Worm (Caenorhabditis elegans) whole organism, late embryonic: Measurements from ENCODE around the gene nhr-186.

Experiments
- F13H6.1 ChIP-seq: sonication (generic microtip); optimal IDR thresholded peaks from 2 replicates; lab custom pipeline; 2016; ENCODE audit warnings: missing genetic modification characterization, missing compliant biosample characterization
- T23F11.4 ChIP-seq: fragments of 200-800 bp; sonication (Bioruptor generic); optimal IDR thresholded peaks from 2 replicates; lab custom pipeline; 2018; ENCODE audit warnings: mild to moderate bottlenecking, missing genetic modification characterization, missing compliant biosample characterization
- ahr-1 ChIP-seq: sonication (generic microtip); optimal IDR thresholded peaks from 2 replicates; lab custom pipeline; 2016; ENCODE audit warnings: missing genetic modification characterization, missing compliant biosample characterization
- ama-1 ChIP-seq: fragments of 150-350 bp; optimal IDR thresholded peaks from 2 replicates; lab custom pipeline; 2014
- ceh-22 ChIP-seq: sonication (generic microtip); optimal IDR thresholded peaks from 2 replicates; lab custom pipeline; 2017; ENCODE audit warnings: missing biosample characterization, missing genetic modification characterization
- ceh-24 ChIP-seq: sonication (generic microtip); optimal IDR thresholded peaks from 2 replicates; lab custom pipeline; 2016; ENCODE audit warnings: mild to moderate bottlenecking, missing genetic modification characterization, missing compliant biosample characterization
- ceh-31 ChIP-seq: sonication (generic microtip); optimal IDR thresholded peaks from 2 replicates; lab custom pipeline; 2016; ENCODE audit warnings: missing genetic modification characterization, missing compliant biosample characterization
- ceh-45 ChIP-seq: fragments of 200-800 bp; sonication (Bioruptor generic); IDR thresholded peaks from 2 replicates; pipeline ENCODE4 v1.3.6; 2022; ENCODE audit warnings: missing genetic modification reagents, missing genetic modification characterization, missing compliant biosample characterization
- ceh-48 ChIP-seq: sonication (generic microtip); optimal IDR thresholded peaks from 2 replicates; lab custom pipeline; 2016; ENCODE audit warnings: missing genetic modification characterization, inconsistent platforms, missing compliant biosample characterization
- ceh-6 ChIP-seq: fragments of 200-800 bp; sonication (Bioruptor generic); optimal IDR thresholded peaks from 2 replicates; lab custom pipeline; 2018; ENCODE audit warnings: mild to moderate bottlenecking, missing genetic modification characterization, missing compliant biosample characterization
- che-1 ChIP-seq: sonication (generic microtip); optimal IDR thresholded peaks from 2 replicates; lab custom pipeline; 2016; ENCODE audit warnings: mild to moderate bottlenecking, missing genetic modification characterization, missing compliant biosample characterization
- elt-2 ChIP-seq: sonication (generic microtip); optimal IDR thresholded peaks from 2 replicates; lab custom pipeline; 2016; ENCODE audit warnings: missing genetic modification reagents, missing genetic modification characterization, missing compliant biosample characterization
- ets-4 ChIP-seq: sonication (generic microtip); optimal IDR thresholded peaks from 2 replicates; lab custom pipeline; 2016; ENCODE audit warnings: missing genetic modification characterization, missing compliant biosample characterization
- fax-1 ChIP-seq: sonication (generic microtip); optimal IDR thresholded peaks from 2 replicates; lab custom pipeline; 2016; ENCODE audit warnings: missing genotype, missing genetic modification characterization, missing compliant biosample characterization
- fkh-10 ChIP-seq: fragments of 150-350 bp; optimal IDR thresholded peaks from 2 replicates; lab custom pipeline; 2014; ENCODE audit warnings: missing biosample characterization, missing genetic modification reagents, missing genetic modification characterization
- fkh-6 ChIP-seq: sonication (generic microtip); optimal IDR thresholded peaks from 2 replicates; lab custom pipeline; 2016; ENCODE audit warnings: missing genetic modification characterization, missing compliant biosample characterization
- hlh-30 ChIP-seq: sonication (generic microtip); optimal IDR thresholded peaks from 2 replicates; lab custom pipeline; 2017; ENCODE audit warnings: antibody characterized with exemption, missing genetic modification characterization, missing compliant biosample characterization; ENCODE audit not compliant: insufficient read depth
- hlh-6 ChIP-seq: sonication (generic microtip); optimal IDR thresholded peaks from 2 replicates; lab custom pipeline; 2016; ENCODE audit warnings: missing genotype, missing genetic modification characterization, missing compliant biosample characterization
- hlh-8 ChIP-seq: sonication (generic microtip); optimal IDR thresholded peaks from 2 replicates; lab custom pipeline; 2016; ENCODE audit warnings: missing genotype, missing genetic modification characterization, missing compliant biosample characterization
- lin-11 ChIP-seq: fragments of 200-800 bp; sonication (Bioruptor generic); optimal IDR thresholded peaks from 2 replicates; lab custom pipeline; 2018; ENCODE audit warnings: mild to moderate bottlenecking, missing genetic modification characterization, missing compliant biosample characterization
- mec-3 ChIP-seq: sonication (generic microtip); optimal IDR thresholded peaks from 2 replicates; lab custom pipeline; 2016; ENCODE audit warnings: borderline replicate concordance, missing genetic modification characterization, missing compliant biosample characterization
- nhr-11 ChIP-seq: fragments of 150-350 bp; optimal IDR thresholded peaks from 2 replicates; lab custom pipeline; 2014; ENCODE audit warnings: missing biosample characterization, missing genetic modification characterization
- npax-4 ChIP-seq: sonication (generic microtip); optimal IDR thresholded peaks from 2 replicates; lab custom pipeline; 2016; ENCODE audit warnings: missing genetic modification characterization, missing compliant biosample characterization
- odd-2 ChIP-seq: sonication (generic microtip); optimal IDR thresholded peaks from 2 replicates; lab custom pipeline; 2017; ENCODE audit warnings: antibody characterized with exemption, mild to moderate bottlenecking, missing genetic modification characterization, missing compliant biosample characterization
- pha-2 ChIP-seq: sonication (generic microtip); optimal IDR thresholded peaks from 2 replicates; lab custom pipeline; 2017; ENCODE audit warnings: mild to moderate bottlenecking, missing genetic modification characterization, missing compliant biosample characterization
- pha-4 ChIP-seq: fragments of 150-350 bp; optimal IDR thresholded peaks from 2 replicates; lab custom pipeline; 2018; ENCODE audit warnings: missing biosample characterization, missing genetic modification reagents, missing genetic modification characterization
- pqm-1 ChIP-seq: sonication (generic microtip); optimal IDR thresholded peaks from 2 replicates; lab custom pipeline; 2016; ENCODE audit warnings: missing genetic modification characterization, missing compliant biosample characterization
- ref-2 ChIP-seq: sonication (generic microtip); optimal IDR thresholded peaks from 2 replicates; lab custom pipeline; 2016; ENCODE audit warnings: missing genetic modification characterization, missing compliant biosample characterization
- rnt-1 ChIP-seq: sonication (generic microtip); optimal IDR thresholded peaks from 2 replicates; lab custom pipeline; 2016; ENCODE audit warnings: missing genetic modification characterization, missing compliant biosample characterization
- sdc-2 ChIP-seq: sonication (generic microtip); optimal IDR thresholded peaks from 2 replicates; lab custom pipeline; 2016; ENCODE audit warnings: missing genotype, missing genetic modification characterization, missing compliant biosample characterization
- unc-3 ChIP-seq, 2 experiments: fragments of 200-800 bp in 1 of 2; sonication (Bioruptor generic) in 1 of 2; sonication (generic microtip) in 1 of 2; conservative IDR thresholded peaks in 1 of 2; optimal IDR thresholded peaks in 1 of 2; 2 replicates each; pipeline versions ENCODE4 v1.3.6 to Lab custom; 2016 to 2022; ENCODE audit warnings: missing compliant biosample characterization in 2 of 2, missing genetic modification characterization in 2 of 2, missing genetic modification reagents in 1 of 2
- unc-55 ChIP-seq: sonication (generic microtip); optimal IDR thresholded peaks from 2 replicates; lab custom pipeline; 2017; ENCODE audit warnings: missing biosample characterization, missing genetic modification reagents, missing genetic modification characterization
- unc-86 ChIP-seq: sonication (generic microtip); optimal IDR thresholded peaks from 2 replicates; lab custom pipeline; 2016; ENCODE audit warnings: missing genetic modification characterization, missing compliant biosample characterization
- ztf-16 ChIP-seq: sonication (generic microtip); optimal IDR thresholded peaks from 2 replicates; lab custom pipeline; 2017; ENCODE audit warnings: missing genetic modification characterization, missing compliant biosample characterization

Gene nhr-186

ce11 chrV:3894661-3895060 is 39.9 kb upstream of the nhr-186 start, which contains the start of gene sre-9:
Gene sre-9, plus strand, starts transcription at chrV:3894961.
- TF ChIP-seq fax-1: no peak
- no peak for TF ChIP-seq ahr-1 (tag; lab: Kevin White, UChicago)
- no peak for TF ChIP-seq ceh-24 (tag; lab: Kevin White, UChicago)
- no peak for TF ChIP-seq pqm-1 (tag; lab: Kevin White, UChicago)
- TF ChIP-seq mec-3 (tag; lab: Kevin White, UChicago): no peak
- no peak for TF ChIP-seq ceh-45 (GFP tag; lab: Robert Waterston, UW)

- TF ChIP-seq ztf-16 (no peak), sdc-2 (tag; lab: Kevin White, UChicago) (no peak), ahr-1 (tag; lab: Kevin White, UChicago) (no peak), hlh-30 (tag; lab: Kevin White, UChicago) (no peak), ets-4 (tag; lab: Kevin White, UChicago) (no peak), unc-86 (no peak), ceh-31 (tag; lab: Kevin White, UChicago) (no peak), F13H6.1 (tag; lab: Kevin White, UChicago) (no peak), ref-2 (tag; lab: Kevin White, UChicago) (no peak), hlh-8 (tag; lab: Kevin White, UChicago) (no peak)
Observed at ce11 chrV:3892361-3892904, 37.7 kb upstream of the nhr-186 start, which contains the start of gene C17E7.4. Gene C17E7.4, plus strand, starts transcription at chrV:3892854.

- TF ChIP-seq ztf-16: no peak
- TF ChIP-seq che-1: no peak
- no peak for TF ChIP-seq npax-4 (tag; lab: Kevin White, UChicago)
- no peak for TF ChIP-seq T23F11.4 (GFP tag; lab: Kevin White, UChicago)
- no peak for TF ChIP-seq ceh-48
Observed at ce11 chrV:3891919-3892318, 37.2 kb upstream of the nhr-186 start, which contains the start of gene C17E7.12. Gene C17E7.12, minus strand, starts transcription at chrV:3892019.

- TF ChIP-seq ztf-16 (no peak), rnt-1 (tag; lab: Kevin White, UChicago) (no peak), sdc-2 (tag; lab: Kevin White, UChicago) (no peak), ceh-22 (tag; lab: Kevin White, UChicago) (no peak), ceh-24 (tag; lab: Kevin White, UChicago) (no peak), ceh-6 (GFP tag; lab: Kevin White, UChicago) (no peak), nhr-11 (tag; lab: Kevin White, UChicago) (no peak), pha-2 (no peak)
Observed at ce11 chrV:3890761-3891160, 36.0 kb upstream of the nhr-186 start, which contains the start of gene C17E7.9. Gene C17E7.9, minus strand, starts transcription at chrV:3890861.

- TF ChIP-seq ets-4 (tag; lab: Kevin White, UChicago): no peak
- TF ChIP-seq elt-2 (tag; lab: Kevin White, UChicago): peak; percentile 16
Observed at ce11 chrV:3889113-3889512, 34.4 kb upstream of the nhr-186 start, which contains the start of gene C17E7.13. Gene C17E7.13, minus strand, starts transcription at chrV:3889288.

ce11 chrV:3886104-3886503 is 31.4 kb upstream of the nhr-186 start, which contains the start of gene nhr-124:
Gene nhr-124, minus strand, starts transcription at chrV:3886204.
- TF ChIP-seq ama-1 (lab: Kevin White, UChicago) (no peak), hlh-6 (tag; lab: Kevin White, UChicago) (no peak), pha-4 (tag; lab: Kevin White, UChicago) (no peak), npax-4 (tag; lab: Kevin White, UChicago) (no peak), unc-55 (no peak), ceh-24 (tag; lab: Kevin White, UChicago) (no peak), fkh-10 (no peak), hlh-8 (tag; lab: Kevin White, UChicago) (no peak), lin-11 (no peak), ceh-45 (GFP tag; lab: Robert Waterston, UW) (no peak), unc-3 (GFP tag; conservative IDR thresholded peaks at IDR 0.05; lab: Robert Waterston, UW) (no peak), unc-3 (tag; optimal IDR thresholded peaks at IDR 0.05; lab: Kevin White, UChicago) (no peak), fax-1 (no peak), odd-2 (tag; lab: Kevin White, UChicago) (no peak), ahr-1 (tag; lab: Kevin White, UChicago) (no peak), che-1 (no peak), fkh-6 (tag; lab: Kevin White, UChicago) (no peak)
- TF ChIP-seq, all 69 proteins: peak for 0
